Worm (Caenorhabditis elegans) whole organism, L2 larva: ENCODE results near the gene T24C4.3.

Source experiments
- C34F6.9 ChIP-seq: fragments of 150-350 bp; optimal IDR thresholded peaks from 2 replicates; lab custom pipeline; 2014; ENCODE audit warnings: missing biosample characterization, missing genetic modification characterization
- R02D3.7 ChIP-seq: fragments of 150-350 bp; optimal IDR thresholded peaks from 2 replicates; lab custom pipeline; 2014; ENCODE audit warnings: missing biosample characterization, missing genetic modification characterization
- Y55F3AM.14 ChIP-seq: fragments of 200-800 bp; sonication (Bioruptor generic); optimal IDR thresholded peaks from 2 replicates; lab custom pipeline; 2018; ENCODE audit warnings: mild to moderate bottlenecking, missing genetic modification characterization, missing compliant biosample characterization
- alr-1 ChIP-seq: fragments of 150-350 bp; optimal IDR thresholded peaks from 2 replicates; lab custom pipeline; 2014; ENCODE audit warnings: missing biosample characterization, missing genetic modification characterization
- blmp-1 ChIP-seq: sonication (generic microtip); optimal IDR thresholded peaks from 2 replicates; lab custom pipeline; 2017; ENCODE audit warnings: missing genetic modification characterization, mild to moderate bottlenecking, missing compliant biosample characterization, antibody characterized with exemption, moderate library complexity; ENCODE audit not compliant: insufficient read depth
- ceh-16 ChIP-seq: fragments of 150-350 bp; optimal IDR thresholded peaks from 2 replicates; lab custom pipeline; 2014; ENCODE audit warnings: missing biosample characterization, missing genetic modification characterization
- ceh-82 ChIP-seq: fragments of 150-350 bp; optimal IDR thresholded peaks from 2 replicates; lab custom pipeline; 2014; ENCODE audit warnings: missing biosample characterization, missing genetic modification characterization
- crh-2 ChIP-seq: sonication (generic microtip); optimal IDR thresholded peaks from 2 replicates; lab custom pipeline; 2017; ENCODE audit warnings: missing biosample characterization, missing genetic modification characterization
- dmd-4 ChIP-seq: sonication (generic microtip); optimal IDR thresholded peaks from 2 replicates; lab custom pipeline; 2017; ENCODE audit warnings: missing biosample characterization, missing genetic modification characterization
- egl-27 ChIP-seq: sonication (generic microtip); optimal IDR thresholded peaks from 3 replicates; lab custom pipeline; 2017; ENCODE audit warnings: missing biosample characterization, missing genetic modification reagents, missing genetic modification characterization
- elt-1 ChIP-seq: fragments of 150-350 bp; optimal IDR thresholded peaks from 2 replicates; lab custom pipeline; 2014; ENCODE audit warnings: missing biosample characterization, missing genetic modification characterization
- elt-3 ChIP-seq: sonication (generic microtip); optimal IDR thresholded peaks from 2 replicates; lab custom pipeline; 2017; ENCODE audit warnings: missing biosample characterization, missing genetic modification characterization
- gmeb-1 ChIP-seq: fragments of 150-350 bp; optimal IDR thresholded peaks from 2 replicates; lab custom pipeline; 2014; ENCODE audit warnings: missing biosample characterization, missing genetic modification characterization
- lin-39 ChIP-seq: fragments of 150-350 bp; optimal IDR thresholded peaks from 2 replicates; lab custom pipeline; 2014; ENCODE audit warnings: missing biosample characterization, missing genetic modification reagents, missing genetic modification characterization
- lsy-2 ChIP-seq, 2 experiments: fragments of 150-350 bp in 1 of 2; sonication (generic microtip) in 1 of 2; optimal IDR thresholded peaks; 2 replicates each; lab custom pipeline; 2014 to 2017; ENCODE audit warnings: missing biosample characterization in 2 of 2, missing genetic modification characterization in 2 of 2
- mab-5 ChIP-seq: fragments of 150-350 bp; optimal IDR thresholded peaks from 2 replicates; lab custom pipeline; 2014; ENCODE audit warnings: missing biosample characterization, missing genetic modification characterization
- mdl-1 ChIP-seq, 2 experiments: fragments of 150-350 bp in 1 of 2; sonication (generic microtip) in 1 of 2; optimal IDR thresholded peaks; 2 replicates each; lab custom pipeline; 2017; ENCODE audit warnings: missing biosample characterization in 2 of 2, missing genetic modification characterization in 2 of 2
- nhr-10 ChIP-seq: sonication (generic microtip); optimal IDR thresholded peaks from 2 replicates; lab custom pipeline; 2017; ENCODE audit warnings: missing biosample characterization, missing genetic modification characterization
- nhr-129 ChIP-seq: fragments of 150-350 bp; optimal IDR thresholded peaks from 2 replicates; lab custom pipeline; 2014; ENCODE audit warnings: missing biosample characterization, missing genetic modification characterization
- nhr-21 ChIP-seq: fragments of 150-350 bp; optimal IDR thresholded peaks from 2 replicates; lab custom pipeline; 2014; ENCODE audit warnings: missing biosample characterization, missing genetic modification characterization
- nhr-23 ChIP-seq: fragments of 150-350 bp; optimal IDR thresholded peaks from 2 replicates; lab custom pipeline; 2014; ENCODE audit warnings: missing biosample characterization, missing genetic modification reagents, missing genetic modification characterization
- nhr-237 ChIP-seq: fragments of 150-350 bp; optimal IDR thresholded peaks from 2 replicates; lab custom pipeline; 2014; ENCODE audit warnings: missing biosample characterization, missing genetic modification characterization
- nhr-6 ChIP-seq: fragments of 150-350 bp; optimal IDR thresholded peaks from 2 replicates; lab custom pipeline; 2014; ENCODE audit warnings: missing biosample characterization, missing genetic modification characterization
- nhr-77 ChIP-seq: fragments of 150-350 bp; optimal IDR thresholded peaks from 2 replicates; lab custom pipeline; 2014; ENCODE audit warnings: missing biosample characterization, missing genetic modification characterization
- sem-4 ChIP-seq: fragments of 150-350 bp; optimal IDR thresholded peaks from 2 replicates; lab custom pipeline; 2014; ENCODE audit warnings: missing biosample characterization, missing genetic modification reagents, missing genetic modification characterization
- skn-1 ChIP-seq: sonication (generic microtip); optimal IDR thresholded peaks from 2 replicates; lab custom pipeline; 2017; ENCODE audit warnings: missing biosample characterization, missing genetic modification characterization
- sma-3 ChIP-seq: sonication (generic microtip); optimal IDR thresholded peaks from 2 replicates; lab custom pipeline; 2016; ENCODE audit warnings: missing genetic modification reagents, missing genetic modification characterization, missing compliant biosample characterization
- snpc-4 ChIP-seq: fragments of 150-350 bp; optimal IDR thresholded peaks from 2 replicates; lab custom pipeline; 2014; ENCODE audit warnings: missing biosample characterization, missing genetic modification characterization
- unc-39 ChIP-seq: fragments of 150-350 bp; optimal IDR thresholded peaks from 2 replicates; lab custom pipeline; 2014; ENCODE audit warnings: missing biosample characterization, missing genetic modification characterization
- unc-55 ChIP-seq: fragments of 150-350 bp; sonication (generic microtip); optimal IDR thresholded peaks from 3 replicates; lab custom pipeline; 2014; ENCODE audit warnings: missing biosample characterization, missing genetic modification reagents, missing genetic modification characterization
- ztf-1 ChIP-seq: fragments of 200-800 bp; sonication (Bioruptor generic); conservative IDR thresholded peaks from 2 replicates; pipeline ENCODE4 v1.3.6; 2022; ENCODE audit warnings: missing genetic modification characterization, missing compliant biosample characterization
- ztf-11 ChIP-seq: sonication (generic microtip); optimal IDR thresholded peaks from 2 replicates; lab custom pipeline; 2017; ENCODE audit warnings: missing biosample characterization, missing genetic modification characterization
- ztf-4 ChIP-seq: fragments of 150-350 bp; optimal IDR thresholded peaks from 2 replicates; lab custom pipeline; 2014; ENCODE audit warnings: missing biosample characterization, missing genetic modification characterization

Gene T24C4.3

ce11 chrIII:872373-872772, at the start of gene T24C4.3, which contains the start of gene clc-20:
Gene T24C4.3, minus strand, starts transcription at chrIII:872473.
Gene clc-20, plus strand, starts transcription at chrIII:872583.
- TF ChIP-seq nhr-21 (tag; lab: Kevin White, UChicago): no peak
- no peak for TF ChIP-seq blmp-1
- TF ChIP-seq nhr-237 (tag; lab: Kevin White, UChicago): no peak
- no peak for TF ChIP-seq snpc-4 (tag; lab: Kevin White, UChicago)
- TF ChIP-seq unc-39 (tag; lab: Kevin White, UChicago): no peak
- no peak for TF ChIP-seq gmeb-1 (tag; lab: Kevin White, UChicago)
- TF ChIP-seq sem-4 (tag; lab: Kevin White, UChicago): no peak
- no peak for TF ChIP-seq sma-3 (GFP tag; lab: Kevin White, UChicago)
- TF ChIP-seq mab-5: no peak
- no peak for TF ChIP-seq elt-1 (tag; lab: Kevin White, UChicago)
- TF ChIP-seq R02D3.7: no peak
- no peak for TF ChIP-seq lin-39 (tag; lab: Kevin White, UChicago)
- TF ChIP-seq nhr-77 (tag; lab: Kevin White, UChicago): no peak
- no peak for TF ChIP-seq crh-2 (tag; lab: Kevin White, UChicago)
- TF ChIP-seq egl-27: no peak

ce11 chrIII:919322-919721, 47.0 kb upstream of the T24C4.3 start, which contains the start of gene F23H11.7:
Gene F23H11.7, minus strand, starts transcription at chrIII:919422.
- TF ChIP-seq unc-39 (tag; lab: Kevin White, UChicago): no peak
- TF ChIP-seq nhr-237 (tag; lab: Kevin White, UChicago): no peak
- no peak for TF ChIP-seq snpc-4 (tag; lab: Kevin White, UChicago)
- no peak for TF ChIP-seq egl-27
- TF ChIP-seq nhr-6 (tag; lab: Kevin White, UChicago): no peak
- TF ChIP-seq ztf-4 (tag; lab: Kevin White, UChicago): no peak
- no peak for TF ChIP-seq ztf-1 (GFP tag; lab: Robert Waterston, UW)
- TF ChIP-seq lsy-2 (tag; optimal IDR thresholded peaks at IDR 0.05; lab: Kevin White, UChicago): no peak
- no peak for TF ChIP-seq nhr-21 (tag; lab: Kevin White, UChicago)
- no peak for TF ChIP-seq nhr-77 (tag; lab: Kevin White, UChicago)
- TF ChIP-seq sma-3 (GFP tag; lab: Kevin White, UChicago): no peak
- TF ChIP-seq alr-1 (tag; lab: Kevin White, UChicago): no peak
- TF ChIP-seq ceh-16 (tag; lab: Kevin White, UChicago): no peak
- TF ChIP-seq C34F6.9: no peak
- TF ChIP-seq, all 48 proteins: peak for 0

- TF ChIP-seq skn-1 (tag; lab: Kevin White, UChicago) (no peak), ztf-1 (GFP tag; lab: Robert Waterston, UW) (no peak), nhr-10 (tag; lab: Kevin White, UChicago) (no peak), ztf-11 (tag; lab: Kevin White, UChicago) (no peak), C34F6.9 (no peak), snpc-4 (tag; lab: Kevin White, UChicago) (no peak), elt-3 (tag; lab: Kevin White, UChicago) (no peak), ztf-4 (tag; lab: Kevin White, UChicago) (no peak), nhr-23 (no peak), lin-39 (tag; lab: Kevin White, UChicago) (no peak), dmd-4 (tag; lab: Kevin White, UChicago) (no peak), nhr-6 (tag; lab: Kevin White, UChicago) (no peak), elt-1 (tag; lab: Kevin White, UChicago) (no peak), R02D3.7 (no peak), ceh-82 (tag; lab: Kevin White, UChicago) (no peak), blmp-1 (no peak), alr-1 (tag; lab: Kevin White, UChicago) (no peak)
Observed at ce11 chrIII:916897-917296, 44.6 kb upstream of the T24C4.3 start, which contains the start of gene idpp-13. Gene idpp-13, minus strand, starts transcription at chrIII:916997.

- TF ChIP-seq gmeb-1 (tag; lab: Kevin White, UChicago) (no peak), dmd-4 (tag; lab: Kevin White, UChicago) (no peak), mab-5 (no peak), mdl-1 (tag; optimal IDR thresholded peaks at IDR 0.05; lab: Kevin White, UChicago) (no peak), sem-4 (tag; lab: Kevin White, UChicago) (no peak), crh-2 (tag; lab: Kevin White, UChicago) (peak; percentile 23), lsy-2 (tag; optimal IDR thresholded peaks at IDR 0.05; lab: Kevin White, UChicago) (peak in 1 of 2 experiments; percentile 70), Y55F3AM.14 (no peak), ztf-1 (GFP tag; lab: Robert Waterston, UW) (no peak), nhr-129 (tag; lab: Kevin White, UChicago) (peak; percentile 4), skn-1 (tag; lab: Kevin White, UChicago) (no peak), C34F6.9 (peak; percentile 63), nhr-77 (tag; lab: Kevin White, UChicago) (no peak), elt-1 (tag; lab: Kevin White, UChicago) (no peak), unc-55 (GFP tag; lab: Kevin White, UChicago) (peak; percentile 69)
Observed at ce11 chrIII:910540-911311, 38.5 kb upstream of the T24C4.3 start, which contains the start of the genes F23H11.5 and bra-2. Gene F23H11.5, minus strand, starts transcription at chrIII:910590. Gene bra-2, plus strand, starts transcription at chrIII:911261.
